Fruit fly (Drosophila melanogaster) whole organism, embryonic: ENCODE data around the gene sob.
A peak's percentile ranks its signal among the peaks of the same experiment; 100 is the strongest.

Experiments
- BtbVII ChIP-seq: fragments of 200-800 bp; sonication (Bioruptor generic); optimal IDR thresholded peaks from 3 replicates; lab custom pipeline; 2017; ENCODE audit warnings: missing biosample characterization, mild to moderate bottlenecking, missing genetic modification characterization
- CG10654 ChIP-seq: fragments of 200-800 bp; sonication (Bioruptor generic); optimal IDR thresholded peaks from 2 replicates; lab custom pipeline; 2016; ENCODE audit warnings: missing biosample characterization, missing genetic modification characterization
- CG10979 ChIP-seq: fragments of 200-800 bp; sonication (Bioruptor generic); optimal IDR thresholded peaks from 2 replicates; lab custom pipeline; 2018; ENCODE audit warnings: missing biosample characterization, mild to moderate bottlenecking, missing genetic modification characterization, moderate library complexity
- CG1233 ChIP-seq: fragments of 200-800 bp; sonication (Bioruptor generic); optimal IDR thresholded peaks from 4 replicates; lab custom pipeline; 2018; ENCODE audit warnings: missing biosample characterization, mild to moderate bottlenecking, missing genetic modification characterization
- CG13775 ChIP-seq: fragments of 200-800 bp; sonication (Bioruptor generic); optimal IDR thresholded peaks from 3 replicates; lab custom pipeline; 2017; ENCODE audit warnings: missing biosample characterization, mild to moderate bottlenecking, missing genetic modification characterization
- CG18011 ChIP-seq: fragments of 200-800 bp; sonication (Bioruptor generic); optimal IDR thresholded peaks from 2 replicates; lab custom pipeline; 2017; ENCODE audit warnings: missing biosample characterization, missing genetic modification characterization, mild to moderate bottlenecking, moderate library complexity, missing genotype
- CG18764 ChIP-seq: fragments of 200-800 bp; sonication (Bioruptor generic); optimal IDR thresholded peaks from 3 replicates; lab custom pipeline; 2016; ENCODE audit warnings: missing biosample characterization, missing genetic modification characterization
- CG30431 ChIP-seq: fragments of 200-800 bp; sonication (Bioruptor generic); optimal IDR thresholded peaks from 2 replicates; lab custom pipeline; 2017; ENCODE audit warnings: missing biosample characterization, missing genetic modification characterization
- CG3065 ChIP-seq: fragments of 200-800 bp; sonication (Bioruptor generic); optimal IDR thresholded peaks from 2 replicates; lab custom pipeline; 2016; ENCODE audit warnings: missing biosample characterization, missing genetic modification characterization
- CG31365 ChIP-seq: fragments of 200-800 bp; sonication (Bioruptor generic); optimal IDR thresholded peaks from 2 replicates; lab custom pipeline; 2018; ENCODE audit warnings: missing biosample characterization, mild to moderate bottlenecking, missing genetic modification characterization
- CG3163 ChIP-seq: fragments of 200-800 bp; sonication (Bioruptor generic); optimal IDR thresholded peaks from 3 replicates; lab custom pipeline; 2016; ENCODE audit warnings: missing biosample characterization, missing genetic modification characterization
- CG6254 ChIP-seq: fragments of 200-800 bp; sonication (Bioruptor generic); optimal IDR thresholded peaks from 3 replicates; lab custom pipeline; 2017; ENCODE audit warnings: mild to moderate bottlenecking, missing biosample characterization, missing genetic modification reagents, missing genetic modification characterization
- CG6654 ChIP-seq: fragments of 200-800 bp; sonication (Bioruptor generic); optimal IDR thresholded peaks from 2 replicates; lab custom pipeline; 2017; ENCODE audit warnings: missing biosample characterization, mild to moderate bottlenecking, missing genetic modification characterization
- CG6683 ChIP-seq: fragments of 200-800 bp; sonication (Bioruptor generic); optimal IDR thresholded peaks from 2 replicates; lab custom pipeline; 2017; ENCODE audit warnings: missing biosample characterization, mild to moderate bottlenecking, missing genetic modification characterization, missing genetic modification reagents
- CG7357 ChIP-seq: fragments of 200-800 bp; sonication (Bioruptor generic); IDR thresholded peaks from 3 replicates; pipeline ENCODE4 v1.3.6; 2022; ENCODE audit warnings: missing biosample characterization, missing genetic modification characterization
- CG8089 ChIP-seq: fragments of 200-800 bp; sonication (Bioruptor generic); optimal IDR thresholded peaks from 3 replicates; lab custom pipeline; 2016; ENCODE audit warnings: missing biosample characterization, missing genetic modification characterization
- CG8388 ChIP-seq: fragments of 200-800 bp; sonication (Bioruptor generic); optimal IDR thresholded peaks from 2 replicates; lab custom pipeline; 2019; ENCODE audit warnings: missing biosample characterization, mild to moderate bottlenecking, missing genetic modification characterization, moderate library complexity
- CG8944 ChIP-seq: fragments of 200-800 bp; sonication (Bioruptor generic); optimal IDR thresholded peaks from 3 replicates; lab custom pipeline; 2016; ENCODE audit warnings: missing biosample characterization, missing genetic modification characterization
- CG9609 ChIP-seq: fragments of 200-800 bp; sonication (Bioruptor generic); optimal IDR thresholded peaks from 3 replicates; lab custom pipeline; 2016; ENCODE audit warnings: missing biosample characterization, missing genetic modification characterization
- CG9817 ChIP-seq: fragments of 200-800 bp; sonication (Bioruptor generic); optimal IDR thresholded peaks from 2 replicates; lab custom pipeline; 2018; ENCODE audit warnings: missing biosample characterization, mild to moderate bottlenecking, missing genetic modification characterization, moderate library complexity
- Chrac-16 ChIP-seq: fragments of 200-800 bp; sonication (Bioruptor generic); optimal IDR thresholded peaks from 3 replicates; lab custom pipeline; 2016; ENCODE audit warnings: missing biosample characterization, missing genetic modification characterization
- CoRest ChIP-seq: fragments of 200-800 bp; sonication (Bioruptor generic); optimal IDR thresholded peaks from 3 replicates; lab custom pipeline; 2018; ENCODE audit warnings: missing biosample characterization, mild to moderate bottlenecking, missing genetic modification characterization, moderate library complexity
- D ChIP-seq, 2 experiments: fragments of 200-800 bp in 1 of 2; fragments of >200 bp in 1 of 2; sonication (Bioruptor generic) in 1 of 2; optimal IDR thresholded peaks; 2 replicates in 1 of 2; 3 replicates in 1 of 2; lab custom pipeline; 2017; ENCODE audit warnings: mild to moderate bottlenecking in 1 of 2, missing biosample characterization in 1 of 2, missing genetic modification characterization in 1 of 2, missing genetic modification reagents in 1 of 2
- D19A ChIP-seq: fragments of 200-800 bp; optimal IDR thresholded peaks from 3 replicates; lab custom pipeline; 2019; ENCODE audit warnings: missing biosample characterization, mild to moderate bottlenecking, missing genetic modification characterization, moderate library complexity
- E2f2 ChIP-seq: fragments of 200-800 bp; sonication (Bioruptor generic); IDR thresholded peaks from 2 replicates; pipeline ENCODE4 v1.3.6; 2022; ENCODE audit warnings: missing biosample characterization, missing genetic modification characterization
- HLH3B ChIP-seq: fragments of 200-800 bp; sonication (Bioruptor generic); IDR thresholded peaks from 2 replicates; pipeline ENCODE4 v1.3.6; 2022; ENCODE audit warnings: missing biosample characterization, missing genetic modification characterization
- Med ChIP-seq: fragments of 200-800 bp; sonication (Bioruptor generic); peaks from one replicate; lab custom pipeline; 2016; ENCODE audit warnings: missing biosample characterization, missing genetic modification characterization, mild to moderate bottlenecking, inconsistent platforms, moderate library complexity
- Spps ChIP-seq: fragments of 200-800 bp; sonication (Bioruptor generic); optimal IDR thresholded peaks from 2 replicates; lab custom pipeline; 2018; ENCODE audit warnings: missing biosample characterization, mild to moderate bottlenecking, missing genetic modification characterization
- Tbp ChIP-seq: fragments of >200 bp; optimal IDR thresholded peaks from 2 replicates; lab custom pipeline; 2018; ENCODE audit warnings: missing biosample characterization, missing genetic modification characterization
- Xbp1 ChIP-seq: fragments of 200-800 bp; sonication (Bioruptor generic); optimal IDR thresholded peaks from 3 replicates; lab custom pipeline; 2016; ENCODE audit warnings: missing biosample characterization, mild to moderate bottlenecking, missing genetic modification characterization
- ap ChIP-seq: fragments of 200-800 bp; sonication (Bioruptor generic); IDR thresholded peaks from 2 replicates; pipeline ENCODE4 v1.3.6; 2022; ENCODE audit warnings: missing biosample characterization, missing genetic modification characterization
- ara ChIP-seq: fragments of 200-800 bp; sonication (Bioruptor generic); IDR thresholded peaks from 2 replicates; pipeline ENCODE4 v1.3.6; 2022; ENCODE audit warnings: missing biosample characterization, missing genetic modification characterization
- bcd ChIP-seq: fragments of 200-800 bp; sonication (Bioruptor generic); optimal IDR thresholded peaks from 2 replicates; lab custom pipeline; 2017; ENCODE audit warnings: missing biosample characterization, mild to moderate bottlenecking, missing genetic modification characterization
- dysf ChIP-seq: fragments of 200-800 bp; sonication (Bioruptor generic); IDR thresholded peaks from 3 replicates; pipeline ENCODE4 v1.3.6; 2022; ENCODE audit warnings: missing biosample characterization, missing genetic modification characterization
- ewg ChIP-seq: fragments of 200-800 bp; sonication (Bioruptor generic); optimal IDR thresholded peaks from 3 replicates; lab custom pipeline; 2017; ENCODE audit warnings: mild to moderate bottlenecking, missing biosample characterization, missing genetic modification reagents, missing genetic modification characterization
- fd96Cb ChIP-seq: fragments of 200-800 bp; sonication (Bioruptor generic); optimal IDR thresholded peaks from 2 replicates; lab custom pipeline; 2018; ENCODE audit warnings: missing biosample characterization, mild to moderate bottlenecking, missing genetic modification characterization, moderate library complexity
- fru ChIP-seq: fragments of >200 bp; optimal IDR thresholded peaks from 2 replicates; lab custom pipeline; 2017
- fu2 ChIP-seq: fragments of 200-800 bp; sonication (Bioruptor generic); optimal IDR thresholded peaks from 2 replicates; lab custom pipeline; 2016; ENCODE audit warnings: missing biosample characterization, missing genetic modification characterization
- gce ChIP-seq: fragments of 200-800 bp; sonication (Bioruptor generic); IDR thresholded peaks from 3 replicates; pipeline ENCODE4 v1.3.6; 2022; ENCODE audit warnings: missing biosample characterization, missing genetic modification characterization
- gem ChIP-seq: fragments of 200-800 bp; sonication (Bioruptor generic); optimal IDR thresholded peaks from 2 replicates; lab custom pipeline; 2019; ENCODE audit warnings: missing biosample characterization, mild to moderate bottlenecking, missing genetic modification characterization, moderate library complexity
- grau ChIP-seq: fragments of 200-800 bp; optimal IDR thresholded peaks from 3 replicates; lab custom pipeline; 2019; ENCODE audit warnings: missing biosample characterization, mild to moderate bottlenecking, missing genetic modification characterization, moderate library complexity
- gro ChIP-seq: fragments of 200-800 bp; sonication (Bioruptor generic); optimal IDR thresholded peaks from 2 replicates; lab custom pipeline; 2016; ENCODE audit warnings: missing biosample characterization, missing genetic modification characterization
- h ChIP-seq: fragments of >200 bp; optimal IDR thresholded peaks from 2 replicates; lab custom pipeline; 2017
- hth ChIP-seq: fragments of >200 bp; optimal IDR thresholded peaks from 2 replicates; lab custom pipeline; 2017; ENCODE audit warnings: inconsistent platforms
- jigr1 ChIP-seq: fragments of 200-800 bp; sonication (Bioruptor generic); IDR thresholded peaks from 3 replicates; pipeline ENCODE4 v1.3.6; 2022; ENCODE audit warnings: missing biosample characterization, missing genetic modification characterization
- klu ChIP-seq: fragments of 200-800 bp; sonication (Bioruptor generic); IDR thresholded peaks from 2 replicates; pipeline ENCODE4 v1.3.6; 2022; ENCODE audit warnings: missing biosample characterization, missing genetic modification characterization
- nerfin-1 ChIP-seq: fragments of 200-800 bp; sonication (Bioruptor generic); optimal IDR thresholded peaks from 3 replicates; lab custom pipeline; 2019; ENCODE audit warnings: missing biosample characterization, mild to moderate bottlenecking, missing genetic modification characterization, moderate library complexity
- oc ChIP-seq: fragments of 200-800 bp; sonication (Bioruptor generic); optimal IDR thresholded peaks from 2 replicates; lab custom pipeline; 2018; ENCODE audit warnings: missing biosample characterization, mild to moderate bottlenecking, missing genetic modification characterization, moderate library complexity
- otp ChIP-seq: fragments of 200-800 bp; sonication (Bioruptor generic); IDR thresholded peaks from 3 replicates; pipeline ENCODE4, ENCODE4 v1.3.6; 2022; ENCODE audit warnings: missing biosample characterization, missing genetic modification characterization
- pros ChIP-seq: fragments of 200-800 bp; sonication (Bioruptor generic); optimal IDR thresholded peaks from 3 replicates; lab custom pipeline; 2019; ENCODE audit warnings: missing biosample characterization, mild to moderate bottlenecking, missing genetic modification characterization, moderate library complexity
- repo ChIP-seq: fragments of 200-800 bp; sonication (Bioruptor generic); optimal IDR thresholded peaks from 2 replicates; lab custom pipeline; 2016; ENCODE audit warnings: missing biosample characterization, missing genetic modification characterization
- trh ChIP-seq: fragments of 200-800 bp; sonication (Bioruptor generic); optimal IDR thresholded peaks from 2 replicates; lab custom pipeline; 2016; ENCODE audit warnings: missing biosample characterization, missing genetic modification characterization
- vfl ChIP-seq: fragments of 200-800 bp; sonication (Bioruptor generic); optimal IDR thresholded peaks from 2 replicates; lab custom pipeline; 2016; ENCODE audit warnings: missing biosample characterization, missing genetic modification characterization
- wdn ChIP-seq: fragments of 200-800 bp; sonication (Bioruptor generic); IDR thresholded peaks from 2 replicates; pipeline ENCODE4 v1.3.6; 2022; ENCODE audit warnings: missing biosample characterization, missing genetic modification characterization

sob gene

DNA sequence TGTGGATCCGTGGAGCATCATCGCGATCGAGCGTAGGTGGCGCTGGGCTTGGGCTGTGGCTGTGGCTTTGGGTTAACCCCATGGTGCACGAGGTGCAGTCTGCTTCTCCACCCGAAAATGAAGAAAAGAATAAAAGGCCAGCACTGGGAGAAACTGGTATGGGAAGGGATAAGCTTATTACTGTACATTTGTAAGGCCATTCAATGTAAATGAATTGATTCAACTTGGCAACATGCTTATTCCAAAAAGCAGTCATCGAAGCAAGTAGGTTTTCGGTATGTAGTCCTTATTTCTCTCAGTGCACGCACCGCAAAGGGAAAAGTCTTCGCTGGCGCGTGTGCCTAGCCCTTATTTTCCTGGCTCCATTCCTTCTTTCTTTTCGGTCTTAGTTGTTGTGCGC, 14.0 kb downstream of the sob start (continued):
- TF ChIP-seq ap (GFP tag; lab: Robert Waterston, UW) = peak; percentile 19; the same call in 1 of the 2 replicates
- no peak for TF ChIP-seq bcd (GFP tag; lab: Kevin White, UChicago)
- TF ChIP-seq ara = peak; percentile 74; the same call in 1 of the 2 replicates
- peak; percentile 32 for TF ChIP-seq Xbp1 (GFP tag; lab: Kevin White, UChicago)
- no peak for TF ChIP-seq klu (GFP tag; lab: Robert Waterston, UW)
- peak; percentile 10 for TF ChIP-seq nerfin-1 (tag; lab: Kevin White, UChicago)
- TF ChIP-seq CG6654 (GFP tag; lab: Kevin White, UChicago) = no peak
- TF ChIP-seq CG30431 (GFP tag; lab: Kevin White, UChicago) = peak; percentile 19
- TF ChIP-seq CG10979 = peak; percentile 71
- TF ChIP-seq grau (tag; lab: Kevin White, UChicago) = peak; percentile 24
- TF ChIP-seq Chrac-16 (GFP tag; lab: Kevin White, UChicago) = peak; percentile 43
- TF ChIP-seq CG8388 = peak; percentile 20
- TF ChIP-seq CG3065 = peak; percentile 17
- TF ChIP-seq CG6683 (GFP tag; lab: Kevin White, UChicago) = no peak
- TF ChIP-seq gem = peak; percentile 62
- TF ChIP-seq CG7357 = peak; percentile 45; the same call in 1 of the 3 replicates
- no peak for TF ChIP-seq wdn (GFP tag; lab: Robert Waterston, UW)
- peak; percentile 26 for TF ChIP-seq ewg
- TF ChIP-seq h (lab: Kevin White, UChicago) = no peak
- TF ChIP-seq CG8944 (GFP tag; lab: Kevin White, UChicago) = peak; percentile 7
- no peak for TF ChIP-seq Tbp (GFP tag; lab: Kevin White, UChicago)
- peak; percentile 75 for TF ChIP-seq Med (GFP tag; lab: Kevin White, UChicago)
- peak; percentile 35 for TF ChIP-seq CG1233 (GFP tag; lab: Kevin White, UChicago)
- TF ChIP-seq otp (GFP tag; lab: Robert Waterston, UW) = peak; percentile 42; the same call in 1 of the 3 replicates
- 0 out of 2 replicates have a peak, but pooled peaks have one; percentile 11 for TF ChIP-seq HLH3B
- no peak for TF ChIP-seq fu2 (GFP tag; lab: Kevin White, UChicago)
- TF ChIP-seq vfl (GFP tag; lab: Kevin White, UChicago) = no peak
- no peak for TF ChIP-seq E2f2 (GFP tag; lab: Robert Waterston, UW)
- peak; percentile 3 for TF ChIP-seq CG9609 (GFP tag; lab: Kevin White, UChicago)
- peak; percentile 25 for TF ChIP-seq repo (GFP tag; lab: Kevin White, UChicago)
- TF ChIP-seq CoRest (tag; lab: Kevin White, UChicago) = peak; percentile 23
- peak; percentile 57 for TF ChIP-seq fd96Cb (tag; lab: Kevin White, UChicago)
- TF ChIP-seq CG10654 (GFP tag; lab: Kevin White, UChicago) = peak; percentile 10
- TF ChIP-seq CG8089 (GFP tag; lab: Kevin White, UChicago) = peak; percentile 13
- TF ChIP-seq gro (GFP tag; lab: Kevin White, UChicago) = no peak
- TF ChIP-seq D19A (tag; lab: Kevin White, UChicago) = peak; percentile 37
- TF ChIP-seq CG18764 = peak; percentile 23
- TF ChIP-seq D (optimal IDR thresholded peaks at IDR 0.05; lab: Kevin White, UChicago) = no peak
- peak; percentile 55 for TF ChIP-seq D (GFP tag; optimal IDR thresholded peaks at IDR 0.05; lab: Kevin White, UChicago)
- TF ChIP-seq CG13775 (GFP tag; lab: Kevin White, UChicago) = peak; percentile 12
- no peak for TF ChIP-seq oc (tag; lab: Kevin White, UChicago)

DNA sequence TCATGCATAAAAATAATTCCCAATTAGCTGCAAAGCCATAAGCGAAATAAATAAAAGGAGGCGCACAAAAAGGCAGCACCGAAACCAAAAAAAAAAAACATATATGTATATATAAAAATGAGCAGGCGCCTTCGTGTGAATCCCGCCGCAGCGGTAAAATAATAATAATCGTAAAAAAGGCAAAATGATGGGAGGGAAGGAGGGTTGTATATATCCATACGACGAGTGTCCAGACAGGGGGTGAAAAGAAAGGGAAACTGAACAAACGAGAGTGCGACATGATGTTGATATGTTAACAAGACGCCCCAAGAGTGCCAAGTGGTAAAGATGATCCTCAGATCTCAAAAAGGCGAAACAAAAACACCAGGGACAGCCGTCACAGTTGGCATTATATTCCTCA, 16.0 kb downstream of the sob start:
- TF ChIP-seq trh (GFP tag; lab: Kevin White, UChicago) (no peak), jigr1 (GFP tag; lab: Robert Waterston, UW) (no peak), CG6254 (GFP tag; lab: Kevin White, UChicago) (no peak), CG9817 (tag; lab: Kevin White, UChicago) (no peak), hth (lab: Kevin White, UChicago) (no peak), CG31365 (tag; lab: Kevin White, UChicago) (no peak), Spps (tag; lab: Kevin White, UChicago) (no peak), dysf (GFP tag; lab: Robert Waterston, UW) (no peak), BtbVII (GFP tag; lab: Kevin White, UChicago) (no peak), fru (no peak), gce (GFP tag; lab: Robert Waterston, UW) (no peak), CG3163 (no peak), pros (GFP tag; lab: Kevin White, UChicago) (no peak), CG18011 (GFP tag; lab: Kevin White, UChicago) (no peak)
